Fruit fly (Drosophila melanogaster): ENCODE results near the gene mrn.

The mrn gene

DNA sequence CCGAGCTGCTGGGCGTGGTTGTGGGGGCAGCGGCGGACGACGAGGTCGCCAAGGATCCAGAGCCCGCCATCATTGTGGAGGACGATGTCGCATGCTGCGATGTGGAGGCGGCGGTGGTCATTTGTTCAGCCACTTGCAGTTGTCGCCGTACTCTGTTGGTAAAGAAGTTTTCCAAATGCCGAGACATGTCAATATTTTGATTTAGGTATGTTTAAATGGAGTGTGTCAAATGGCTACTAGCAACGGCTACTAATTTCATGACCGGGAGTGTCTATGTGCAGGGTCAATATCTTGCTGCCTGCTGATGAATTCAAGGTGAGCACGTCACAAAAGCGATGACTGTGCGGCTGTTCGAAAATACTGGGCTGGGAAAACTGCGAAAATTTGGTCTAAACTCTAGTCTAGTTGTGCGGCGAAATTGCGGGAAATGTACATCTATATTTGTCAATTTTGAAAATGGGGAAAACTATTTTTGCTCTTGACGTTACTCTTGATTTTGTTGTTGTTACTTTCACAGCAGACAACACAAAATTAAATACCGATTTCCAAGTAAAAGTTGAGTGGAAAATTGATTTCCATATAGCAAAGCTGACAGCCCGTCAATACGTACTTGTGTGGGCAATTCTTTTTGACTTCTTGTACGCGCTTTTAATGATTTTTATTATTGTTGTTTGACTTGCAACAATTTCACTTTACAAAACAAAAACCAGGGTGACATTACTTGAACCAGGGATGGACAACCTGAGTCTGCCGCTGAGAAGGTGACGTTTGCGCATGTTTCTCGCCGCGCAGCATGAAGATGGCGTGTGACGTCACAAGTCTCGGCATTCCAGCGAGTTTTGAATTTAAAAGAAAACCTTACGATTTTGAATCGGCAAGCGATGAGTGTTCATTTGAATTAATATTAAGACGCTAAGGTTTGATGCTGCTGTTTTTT is 7.4 kb upstream of the mrn start, which contains the start of gene CG7656:
Gene CG7656 (minus strand): TSS at position 731 of the 937 bp plus-strand sequence.
- TF ChIP-seq ttk (optimal IDR thresholded peaks at IDR 0.05) (no peak), insv (optimal IDR thresholded peaks at IDR 0.05) (no peak), Sin3A (optimal IDR thresholded peaks at IDR 0.05) (no peak), Myc (optimal IDR thresholded peaks at IDR 0.05) (no peak)

- TF ChIP-seq Sin3A (optimal IDR thresholded peaks at IDR 0.05) (no peak), h (optimal IDR thresholded peaks at IDR 0.05) (no peak), psq (optimal IDR thresholded peaks at IDR 0.05) (no peak), insv (optimal IDR thresholded peaks at IDR 0.05) (no peak), ttk (optimal IDR thresholded peaks at IDR 0.05) (no peak), Myc (optimal IDR thresholded peaks at IDR 0.05) (no peak)
These were observed 3.2 kb upstream of the mrn start, which contains the start of gene AIMP2 for dm6 chr3L:15583504-15583903. AIMP2 (plus strand) TSS chr3L:15583638.

DNA sequence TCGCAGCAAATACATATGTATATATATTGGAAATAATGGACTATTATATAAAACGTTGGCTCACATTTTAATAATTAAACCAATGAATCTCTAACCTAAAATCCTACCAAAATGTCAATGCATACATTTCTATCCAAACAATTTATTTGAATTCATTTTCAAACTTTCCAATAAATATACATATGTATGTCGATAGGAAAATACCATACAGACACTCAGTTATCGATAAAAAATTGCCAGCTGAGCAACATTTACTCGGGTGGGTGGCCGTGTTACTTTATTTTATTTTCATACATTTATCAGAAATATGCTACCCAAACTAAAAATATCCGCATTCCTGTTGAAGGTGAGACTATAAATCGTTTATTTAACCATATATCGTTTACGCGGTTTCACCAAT is 4.0 kb downstream of the mrn start, which contains the start of gene Ufsp2:
Gene Ufsp2 (plus strand): TSS at position 214 of the 400 bp plus-strand sequence.
- TF ChIP-seq Sin3A (optimal IDR thresholded peaks at IDR 0.05) (no peak), ttk (optimal IDR thresholded peaks at IDR 0.05) (no peak), Myc (optimal IDR thresholded peaks at IDR 0.05) (no peak), insv (optimal IDR thresholded peaks at IDR 0.05) (no peak), psq (optimal IDR thresholded peaks at IDR 0.05) (no peak), h (optimal IDR thresholded peaks at IDR 0.05) (no peak)

DNA sequence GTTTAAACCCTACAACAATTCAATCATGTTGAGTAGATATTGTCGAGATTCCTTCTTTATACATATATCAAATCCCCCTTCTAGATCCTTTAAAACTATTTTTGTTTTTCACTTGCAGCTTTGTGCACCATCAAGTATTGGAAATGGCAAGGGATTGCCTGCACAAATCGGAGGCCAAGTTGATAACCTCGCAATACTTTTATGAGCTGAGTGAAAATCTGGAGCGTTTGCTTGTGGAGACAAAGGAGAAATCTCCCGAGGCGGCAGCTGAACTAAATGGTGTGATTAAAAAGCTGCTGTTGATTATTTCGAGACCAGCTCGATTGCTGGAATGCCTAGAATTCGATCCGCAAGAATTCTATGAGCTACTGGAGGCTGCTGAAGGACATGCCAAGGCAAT is 9.8 kb downstream of the mrn start:
- TF ChIP-seq Sin3A (optimal IDR thresholded peaks at IDR 0.05), result no peak
- TF ChIP-seq psq (optimal IDR thresholded peaks at IDR 0.05), result no peak

- no peak for TF ChIP-seq h (optimal IDR thresholded peaks at IDR 0.05)
- TF ChIP-seq ttk (optimal IDR thresholded peaks at IDR 0.05), result no peak
- no peak for TF ChIP-seq insv (optimal IDR thresholded peaks at IDR 0.05)
- no peak for TF ChIP-seq Sin3A (optimal IDR thresholded peaks at IDR 0.05)
- TF ChIP-seq psq (optimal IDR thresholded peaks at IDR 0.05), result no peak
- no peak for TF ChIP-seq Myc (optimal IDR thresholded peaks at IDR 0.05)
These were observed 11.6 kb downstream of the mrn start for dm6 chr3L:15568748-15569147.

DNA sequence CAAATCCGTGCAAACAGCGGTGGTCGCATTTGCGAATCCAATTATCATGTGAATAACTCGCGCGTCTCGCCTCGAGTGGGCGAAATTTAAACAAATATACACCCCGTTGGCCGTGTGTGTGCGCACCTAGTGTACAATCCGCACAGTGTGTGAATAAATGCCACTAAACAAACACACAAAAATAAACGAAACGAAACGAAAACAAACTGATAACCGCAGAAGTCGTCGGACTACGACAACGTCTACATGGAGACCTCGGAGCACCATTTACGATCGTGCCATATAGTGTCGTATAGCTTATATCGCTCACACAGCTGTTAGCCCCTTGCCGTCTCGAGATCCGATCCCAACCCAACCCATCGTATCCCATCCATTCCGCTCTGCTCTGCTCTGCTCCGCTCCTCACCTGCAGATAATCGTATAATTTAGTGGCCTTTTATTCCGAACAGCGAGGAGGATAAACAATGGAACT is 13.8 kb downstream of the mrn start:
- TF ChIP-seq h (optimal IDR thresholded peaks at IDR 0.05), result no peak
- TF ChIP-seq psq (optimal IDR thresholded peaks at IDR 0.05), result no peak
- no peak for TF ChIP-seq ttk (optimal IDR thresholded peaks at IDR 0.05)
- TF ChIP-seq insv (optimal IDR thresholded peaks at IDR 0.05), result no peak
- no peak for TF ChIP-seq Myc (optimal IDR thresholded peaks at IDR 0.05)
- TF ChIP-seq Sin3A (optimal IDR thresholded peaks at IDR 0.05), result no peak

DNA sequence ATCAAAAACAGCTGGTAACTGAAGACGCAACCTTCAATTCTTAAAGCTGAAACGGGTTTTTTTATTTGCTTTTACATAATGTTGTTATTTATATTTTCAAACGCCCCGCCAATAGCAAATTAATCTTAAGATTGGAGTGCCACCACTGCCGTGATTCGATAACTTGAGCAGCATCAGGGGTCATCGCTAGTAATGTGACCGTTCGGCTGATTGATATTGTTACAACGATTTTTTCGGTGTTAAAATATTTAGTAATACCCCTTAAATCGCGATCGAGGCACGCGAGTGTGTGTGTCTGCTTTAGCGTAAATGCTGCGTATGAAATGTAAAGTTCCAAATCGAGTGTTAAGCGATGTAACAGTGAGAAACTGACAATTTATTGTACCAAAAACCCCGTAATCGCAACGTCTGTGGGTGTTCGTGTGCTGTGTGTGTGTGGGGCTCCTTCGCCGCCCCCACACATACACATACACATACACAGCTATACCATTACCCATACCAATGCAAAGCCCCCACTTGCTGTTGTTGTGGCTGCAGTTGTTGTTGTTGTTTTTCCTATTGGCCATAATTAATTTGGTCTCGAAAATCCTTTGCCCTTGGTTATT is 14.4 kb downstream of the mrn start, which contains the start of gene dop:
Gene dop (plus strand): TSS at position 185 of the 605 bp plus-strand sequence.
- TF ChIP-seq Sin3A (optimal IDR thresholded peaks at IDR 0.05), result no peak
- no peak for TF ChIP-seq insv (optimal IDR thresholded peaks at IDR 0.05)
- TF ChIP-seq h (optimal IDR thresholded peaks at IDR 0.05), result no peak
- TF ChIP-seq ttk (optimal IDR thresholded peaks at IDR 0.05), result no peak
- TF ChIP-seq Myc (optimal IDR thresholded peaks at IDR 0.05), result no peak

dm6 chr3L:15563851-15564106 is 16.6 kb downstream of the mrn start:
- TF ChIP-seq insv (optimal IDR thresholded peaks at IDR 0.05), result no peak
- TF ChIP-seq h (optimal IDR thresholded peaks at IDR 0.05), result no peak
- TF ChIP-seq Myc (optimal IDR thresholded peaks at IDR 0.05), result no peak
- no peak for TF ChIP-seq ttk (optimal IDR thresholded peaks at IDR 0.05)
- TF ChIP-seq Sin3A (optimal IDR thresholded peaks at IDR 0.05), result no peak
- TF ChIP-seq psq (optimal IDR thresholded peaks at IDR 0.05), result no peak

DNA sequence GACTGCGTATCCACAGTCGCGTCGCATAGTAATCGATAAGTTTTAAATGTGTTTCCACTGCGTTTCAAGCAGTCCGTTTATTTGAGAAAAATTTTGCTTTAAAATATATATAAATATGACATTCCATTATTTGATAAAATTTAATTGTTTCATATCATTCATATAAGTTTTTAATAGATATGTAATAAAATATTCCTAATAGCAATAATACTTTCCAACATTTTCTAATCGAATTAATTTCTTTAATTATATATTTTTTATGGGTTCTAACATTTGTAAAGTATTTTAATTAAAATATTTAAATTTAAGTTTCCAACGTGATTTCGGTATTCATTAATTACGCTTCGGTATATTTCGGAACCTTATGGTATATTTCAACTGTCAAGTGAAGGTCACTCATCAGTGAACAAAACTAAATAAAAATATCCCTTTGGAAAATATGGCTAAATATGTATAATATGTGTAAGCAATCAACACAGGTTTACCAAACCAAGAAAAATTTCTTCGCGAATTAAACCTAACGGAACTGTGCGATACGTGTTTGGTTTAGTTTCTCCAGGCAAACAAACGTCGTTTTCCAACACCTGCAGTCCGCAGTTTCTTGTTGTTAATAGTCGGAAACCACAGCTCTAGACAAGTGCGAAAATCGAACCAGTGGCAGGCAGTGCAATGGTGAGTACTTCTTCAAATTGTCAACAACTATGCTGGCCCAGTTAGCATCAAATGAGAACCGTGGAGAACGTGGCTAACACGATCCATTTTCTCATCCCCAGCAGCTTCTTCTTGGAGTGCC is 17.1 kb downstream of the mrn start, which contains the start of the genes CG7739 and SCCRO:
Gene CG7739 (minus strand): TSS at position 8 of the 793 bp plus-strand sequence.
Gene SCCRO (plus strand): TSS at position 370 of the 793 bp plus-strand sequence.
- TF ChIP-seq Sin3A (optimal IDR thresholded peaks at IDR 0.05) (no peak), psq (optimal IDR thresholded peaks at IDR 0.05) (no peak), ttk (optimal IDR thresholded peaks at IDR 0.05) (no peak)

- TF ChIP-seq ttk (optimal IDR thresholded peaks at IDR 0.05) (no peak), h (optimal IDR thresholded peaks at IDR 0.05) (no peak), Myc (optimal IDR thresholded peaks at IDR 0.05) (no peak), Sin3A (optimal IDR thresholded peaks at IDR 0.05) (no peak), insv (optimal IDR thresholded peaks at IDR 0.05) (no peak), psq (optimal IDR thresholded peaks at IDR 0.05) (no peak)
These were observed 17.6 kb downstream of the mrn start for dm6 chr3L:15562727-15563057.

DNA sequence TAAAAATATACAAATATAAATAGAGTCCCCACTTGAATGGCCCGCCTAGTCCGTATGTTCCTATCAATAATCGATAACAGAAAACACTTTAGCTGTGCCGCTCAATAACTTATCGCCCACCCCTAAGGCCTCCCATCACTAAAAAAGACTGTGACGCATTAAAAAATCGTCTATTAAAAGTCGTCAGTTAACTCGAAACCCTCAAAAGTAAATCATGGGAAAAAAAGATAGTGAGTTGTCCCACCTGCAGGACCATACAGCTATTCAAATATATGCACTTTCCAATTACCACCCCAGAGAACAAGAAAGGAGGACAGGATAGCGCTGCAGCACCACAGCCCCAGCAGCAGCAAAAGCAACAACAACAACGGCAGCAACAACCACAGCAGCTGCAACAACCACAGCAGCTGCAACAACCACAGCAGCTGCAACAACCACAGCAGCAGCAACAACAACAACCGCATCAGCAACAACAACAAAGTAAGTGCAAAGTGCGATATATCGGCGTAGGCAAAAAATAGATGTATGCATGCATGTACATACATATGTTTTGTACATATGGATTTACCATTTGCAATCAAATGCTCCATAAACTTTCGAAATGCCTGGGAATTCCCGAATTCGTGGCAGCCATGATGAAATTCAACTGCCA is 26.2 kb downstream of the mrn start, which contains the start of gene AGO2:
Gene AGO2 (plus strand): TSS at position 121 of the 652 bp plus-strand sequence.
- TF ChIP-seq ttk (optimal IDR thresholded peaks at IDR 0.05), result no peak

DNA sequence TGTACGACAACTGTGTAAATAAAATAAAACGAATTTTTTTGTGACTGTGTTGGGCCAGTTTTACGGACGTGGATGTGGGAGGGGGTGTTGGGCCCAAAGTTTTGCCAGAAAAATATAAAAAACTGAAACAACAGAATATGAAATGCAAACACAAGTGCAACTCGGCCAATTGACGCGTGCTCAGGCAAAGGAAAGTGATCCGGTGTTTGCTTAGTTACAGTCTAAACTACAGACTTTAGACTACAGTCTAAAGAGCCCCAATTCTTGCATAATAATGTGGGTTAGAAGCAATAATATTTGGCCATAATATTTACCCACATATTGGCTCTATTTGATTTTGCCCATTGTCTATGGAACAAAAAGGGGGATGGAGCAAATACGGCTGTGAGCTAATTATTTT is 31.5 kb downstream of the mrn start:
- TF ChIP-seq insv (optimal IDR thresholded peaks at IDR 0.05) (no peak), h (optimal IDR thresholded peaks at IDR 0.05) (no peak), psq (optimal IDR thresholded peaks at IDR 0.05) (no peak), ttk (optimal IDR thresholded peaks at IDR 0.05) (no peak)
